Fruit fly (Drosophila melanogaster) whole organism, pupa: ENCODE measurements around the gene mbm.

ENCODE experiments used
- CG10348 ChIP-seq: fragments of 200-800 bp; sonication (Bioruptor generic); IDR thresholded peaks from 2 replicates; pipeline ENCODE4 v1.3.6; 2022; ENCODE audit warnings: missing biosample characterization, missing genetic modification characterization
- CG12605 ChIP-seq: fragments of 200-800 bp; sonication (Bioruptor generic); IDR thresholded peaks from 2 replicates; pipeline ENCODE4 v1.3.6; 2022; ENCODE audit warnings: missing biosample characterization, missing genetic modification characterization
- CG13204 ChIP-seq: fragments of 200-800 bp; sonication (Bioruptor generic); optimal IDR thresholded peaks from 2 replicates; lab custom pipeline; 2018; ENCODE audit warnings: missing biosample characterization, mild to moderate bottlenecking, missing genetic modification characterization, moderate library complexity
- CG14655 ChIP-seq: fragments of 200-800 bp; sonication (Bioruptor generic); optimal IDR thresholded peaks from 3 replicates; lab custom pipeline; 2017; ENCODE audit warnings: mild to moderate bottlenecking, missing biosample characterization, missing genetic modification reagents, missing genetic modification characterization
- CG15710 ChIP-seq: fragments of 200-800 bp; sonication (Bioruptor generic); optimal IDR thresholded peaks from 2 replicates; lab custom pipeline; 2018; ENCODE audit warnings: missing biosample characterization, mild to moderate bottlenecking, missing genetic modification characterization, moderate library complexity
- CG17806 ChIP-seq: fragments of 200-800 bp; sonication (Bioruptor generic); optimal IDR thresholded peaks from 2 replicates; lab custom pipeline; 2018; ENCODE audit warnings: missing biosample characterization, mild to moderate bottlenecking, missing genetic modification characterization, moderate library complexity
- CG32121 ChIP-seq: fragments of 200-800 bp; sonication (Bioruptor generic); IDR thresholded peaks from 2 replicates; pipeline ENCODE4 v1.3.6; 2022; ENCODE audit warnings: missing biosample characterization, missing genetic modification characterization
- CG34367 ChIP-seq: fragments of 200-800 bp; sonication (Bioruptor generic); optimal IDR thresholded peaks from 2 replicates; lab custom pipeline; 2018; ENCODE audit warnings: missing biosample characterization, mild to moderate bottlenecking, missing genetic modification characterization
- CG4496 ChIP-seq: fragments of 200-800 bp; sonication (Bioruptor generic); IDR thresholded peaks from 3 replicates; pipeline ENCODE4 v1.3.6; 2022; ENCODE audit warnings: missing biosample characterization, missing genetic modification characterization
- CG8159 ChIP-seq: fragments of 200-800 bp; sonication (Bioruptor generic); optimal IDR thresholded peaks from 3 replicates; lab custom pipeline; 2018; ENCODE audit warnings: missing biosample characterization, mild to moderate bottlenecking, missing genetic modification characterization, moderate library complexity
- CG8301 ChIP-seq: fragments of 200-800 bp; sonication (Bioruptor generic); optimal IDR thresholded peaks from 2 replicates; lab custom pipeline; 2018; ENCODE audit warnings: missing biosample characterization, mild to moderate bottlenecking, missing genetic modification characterization
- CG9948 ChIP-seq: fragments of 200-800 bp; sonication (Bioruptor generic); optimal IDR thresholded peaks from 2 replicates; lab custom pipeline; 2018; ENCODE audit warnings: missing biosample characterization, mild to moderate bottlenecking, missing genetic modification characterization, moderate library complexity
- D1 ChIP-seq: fragments of 200-800 bp; sonication (Bioruptor generic); optimal IDR thresholded peaks from 2 replicates; lab custom pipeline; 2018; ENCODE audit warnings: missing biosample characterization, mild to moderate bottlenecking, missing genetic modification characterization, moderate library complexity
- EcR ChIP-seq: fragments of 200-800 bp; sonication (Bioruptor generic); optimal IDR thresholded peaks from 3 replicates; lab custom pipeline; 2019; ENCODE audit warnings: missing biosample characterization, missing genetic modification characterization, mild to moderate bottlenecking, moderate library complexity, missing genetic modification reagents
- Ets98B ChIP-seq: fragments of 200-800 bp; sonication (Bioruptor generic); IDR thresholded peaks from 2 replicates; pipeline ENCODE4 v1.3.6; 2022; ENCODE audit warnings: missing biosample characterization, missing genetic modification characterization
- Pif1A ChIP-seq: fragments of 200-800 bp; sonication (Bioruptor generic); optimal IDR thresholded peaks from 3 replicates; lab custom pipeline; 2016; ENCODE audit warnings: missing biosample characterization, missing genetic modification characterization
- Pif1B ChIP-seq: fragments of 200-800 bp; sonication (Bioruptor generic); optimal IDR thresholded peaks from 3 replicates; lab custom pipeline; 2016; ENCODE audit warnings: missing biosample characterization, missing genetic modification characterization
- Snoo ChIP-seq: fragments of 200-800 bp; sonication (Bioruptor generic); optimal IDR thresholded peaks from 3 replicates; lab custom pipeline; 2017; ENCODE audit warnings: missing biosample characterization, mild to moderate bottlenecking, missing genetic modification characterization, inconsistent platforms
- fd96Ca ChIP-seq: fragments of 200-800 bp; sonication (Bioruptor generic); IDR thresholded peaks from 3 replicates; pipeline ENCODE4 v1.3.6; 2022; ENCODE audit warnings: missing biosample characterization, missing genetic modification characterization
- gl ChIP-seq: fragments of 200-800 bp; sonication (Bioruptor generic); optimal IDR thresholded peaks from 2 replicates; lab custom pipeline; 2018; ENCODE audit warnings: missing biosample characterization, mild to moderate bottlenecking, missing genetic modification characterization
- rn ChIP-seq: fragments of 200-800 bp; sonication (Bioruptor generic); IDR thresholded peaks from 2 replicates; pipeline ENCODE4 v1.3.6; 2022; ENCODE audit warnings: missing biosample characterization, missing genetic modification characterization

The mbm gene

DNA sequence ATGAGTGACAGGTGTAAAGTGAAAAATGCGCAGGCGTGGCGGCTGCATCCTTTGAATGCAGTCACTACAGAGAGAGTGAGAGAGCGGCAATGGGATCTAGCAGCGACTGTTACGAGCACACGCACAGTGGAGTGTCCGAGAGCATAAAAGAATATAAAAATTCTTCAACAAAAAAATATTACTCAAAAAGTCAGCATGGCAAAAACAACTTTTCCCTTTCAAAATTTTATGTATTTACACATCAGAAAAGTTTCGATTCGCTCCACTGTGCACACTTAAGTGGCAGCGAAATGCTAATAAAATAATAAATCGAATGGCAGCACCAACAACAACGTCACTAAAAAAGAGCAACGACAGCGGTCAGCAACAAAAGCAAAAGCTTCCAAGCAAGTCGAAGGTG lies 50.2 kb downstream of the mbm start:
- TF ChIP-seq D1 (tag; lab: Kevin White, UChicago) (peak; percentile 87), CG14655 (GFP tag; lab: Kevin White, UChicago) (peak; percentile 96), fd96Ca (GFP tag; lab: Robert Waterston, UW) (peak; percentile 97), Snoo (tag; lab: Kevin White, UChicago) (peak; percentile 83), CG8159 (tag; lab: Kevin White, UChicago) (peak; percentile 93), Pif1A (peak; percentile 96), gl (tag; lab: Kevin White, UChicago) (peak; percentile 87), CG13204 (GFP tag; lab: Kevin White, UChicago) (peak; percentile 54), CG15710 (tag; lab: Kevin White, UChicago) (peak; percentile 90), CG9948 (peak; percentile 93), CG8301 (tag; lab: Kevin White, UChicago) (peak; percentile 95), CG10348 (GFP tag; lab: Robert Waterston, UW) (peak; percentile 39; the same call in 1 of the 2 replicates), CG4496 (GFP tag; lab: Robert Waterston, UW) (peak; percentile 98), Pif1B (peak; percentile 96), EcR (GFP tag; lab: Kevin White, UChicago) (no peak), CG17806 (tag; lab: Kevin White, UChicago) (peak; percentile 94), rn (GFP tag; lab: Robert Waterston, UW) (peak; percentile 92), CG12605 (GFP tag; lab: Robert Waterston, UW) (peak; percentile 93), CG32121 (GFP tag; lab: Robert Waterston, UW) (peak; percentile 92), Ets98B (peak; percentile 96), CG34367 (peak; percentile 93)

DNA sequence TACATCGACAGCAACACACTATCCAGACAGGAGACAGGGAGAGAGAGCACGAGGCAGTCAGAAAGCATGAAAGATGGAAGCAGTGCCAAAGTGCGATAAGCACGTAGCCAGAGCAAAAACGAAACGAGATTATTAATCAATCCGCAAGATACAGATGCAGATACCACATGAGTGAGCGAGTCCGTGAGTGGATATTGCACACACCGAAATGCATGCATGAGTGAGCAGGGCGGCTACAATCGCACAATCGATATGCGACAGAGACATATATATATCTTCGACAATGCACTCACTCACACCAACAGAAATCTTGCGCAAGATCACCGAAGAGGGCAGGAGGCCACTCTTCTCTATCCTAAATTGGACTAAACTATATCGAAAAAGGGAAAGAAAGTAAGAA lies 50.6 kb downstream of the mbm start:
- TF ChIP-seq CG12605 (GFP tag; lab: Robert Waterston, UW), result no peak
- TF ChIP-seq CG34367, result no peak
- no peak for TF ChIP-seq CG13204 (GFP tag; lab: Kevin White, UChicago)
- TF ChIP-seq CG4496 (GFP tag; lab: Robert Waterston, UW), result no peak
- no peak for TF ChIP-seq gl (tag; lab: Kevin White, UChicago)
- no peak for TF ChIP-seq D1 (tag; lab: Kevin White, UChicago)
- TF ChIP-seq Snoo (tag; lab: Kevin White, UChicago), result no peak
- no peak for TF ChIP-seq CG15710 (tag; lab: Kevin White, UChicago)
- TF ChIP-seq CG17806 (tag; lab: Kevin White, UChicago), result no peak
- no peak for TF ChIP-seq rn (GFP tag; lab: Robert Waterston, UW)
- no peak for TF ChIP-seq Ets98B
- no peak for TF ChIP-seq CG9948
- TF ChIP-seq Pif1A, result no peak
- TF ChIP-seq CG8159 (tag; lab: Kevin White, UChicago), result no peak
- no peak for TF ChIP-seq CG10348 (GFP tag; lab: Robert Waterston, UW)

DNA sequence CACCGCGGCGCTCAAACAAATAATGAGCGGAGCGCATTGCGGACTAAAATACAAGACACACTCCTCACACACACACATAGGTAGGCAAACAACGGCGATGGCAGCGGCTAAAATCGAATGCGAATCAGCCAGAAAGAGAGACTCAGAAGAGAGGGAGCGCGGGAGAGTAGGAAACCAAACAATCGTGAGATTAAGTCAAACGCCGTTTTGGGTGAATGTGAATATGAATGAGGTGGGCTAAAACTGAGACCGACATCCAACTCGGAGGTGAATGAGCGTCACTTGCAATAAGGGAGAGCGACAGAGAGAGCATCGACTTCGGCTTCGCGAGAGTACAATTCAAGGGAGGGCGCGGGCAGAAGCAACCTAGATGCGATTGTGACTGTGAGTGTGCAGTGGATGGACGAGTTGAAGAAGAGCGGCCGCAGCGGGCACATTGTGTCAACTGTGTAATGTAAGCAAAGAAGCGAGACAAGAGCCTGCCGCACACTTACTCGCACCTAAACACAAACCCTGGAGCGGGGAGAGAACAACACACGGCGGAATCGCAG lies 51.5 kb downstream of the mbm start:
- TF ChIP-seq rn (GFP tag; lab: Robert Waterston, UW) (no peak), CG8159 (tag; lab: Kevin White, UChicago) (no peak), EcR (GFP tag; lab: Kevin White, UChicago) (peak; percentile 95), CG13204 (GFP tag; lab: Kevin White, UChicago) (peak; percentile 75), D1 (tag; lab: Kevin White, UChicago) (no peak), fd96Ca (GFP tag; lab: Robert Waterston, UW) (no peak; the same call in 2 of the 3 replicates), CG10348 (GFP tag; lab: Robert Waterston, UW) (no peak), gl (tag; lab: Kevin White, UChicago) (no peak), CG8301 (tag; lab: Kevin White, UChicago) (no peak), CG15710 (tag; lab: Kevin White, UChicago) (no peak), Pif1B (peak; percentile 21), CG34367 (no peak), Pif1A (peak; percentile 34), Snoo (tag; lab: Kevin White, UChicago) (no peak), CG17806 (tag; lab: Kevin White, UChicago) (no peak), CG4496 (GFP tag; lab: Robert Waterston, UW) (peak; percentile 66), CG32121 (GFP tag; lab: Robert Waterston, UW) (no peak), Ets98B (peak; percentile 34; the same call in 1 of the 2 replicates), CG9948 (no peak), CG12605 (GFP tag; lab: Robert Waterston, UW) (peak; percentile 14; the same call in 1 of the 2 replicates), CG14655 (GFP tag; lab: Kevin White, UChicago) (no peak)
- TF ChIP-seq, all 21 proteins: peak for 7
